Fruit fly (Drosophila melanogaster) ovary, adult (tissue): Measurements from ENCODE around the gene Datp.

Experiments used
- CG17801 ChIP-seq: fragments of 200-800 bp; optimal IDR thresholded peaks from 2 replicates; lab custom pipeline; 2019; ENCODE audit warnings: missing biosample characterization, mild to moderate bottlenecking, missing genetic modification characterization, moderate library complexity; ENCODE audit not compliant: partially characterized antibody

Gene Datp

dm6 chr2L:9890576-9890975, 48.0 kb downstream of the Datp start, which contains the start of the genes CG34183 and CG4537:
TSS of gene CG34183 (minus strand) at chr2L:9890772.
TSS of gene CG4537 (plus strand) at chr2L:9890885.
- peak; percentile 71 for TF ChIP-seq CG17801 (GFP tag; lab: Kevin White, UChicago)
